Worm (Caenorhabditis elegans) whole organism, late embryonic: ENCODE results near the gene lgc-13.

ENCODE experiments used
- C38D4.7 ChIP-seq: fragments of 200-800 bp; sonication (Bioruptor generic); optimal IDR thresholded peaks from 2 replicates; lab custom pipeline; 2018; ENCODE audit warnings: mild to moderate bottlenecking, missing genetic modification characterization, moderate library complexity, missing compliant biosample characterization
- K09A11.1 ChIP-seq: sonication (generic microtip); optimal IDR thresholded peaks from 2 replicates; lab custom pipeline; 2017; ENCODE audit warnings: antibody characterized with exemption, mild to moderate bottlenecking, missing genetic modification characterization, missing compliant biosample characterization; ENCODE audit not compliant: insufficient read depth
- Y22D7AL.16 ChIP-seq: sonication (generic microtip); optimal IDR thresholded peaks from 2 replicates; lab custom pipeline; 2016; ENCODE audit warnings: missing genetic modification characterization, missing compliant biosample characterization
- ama-1 ChIP-seq: fragments of 150-350 bp; optimal IDR thresholded peaks from 2 replicates; lab custom pipeline; 2014
- ceh-14 ChIP-seq: sonication (generic microtip); optimal IDR thresholded peaks from 2 replicates; lab custom pipeline; 2016; ENCODE audit warnings: missing genotype, missing genetic modification characterization, missing compliant biosample characterization
- ceh-18 ChIP-seq: sonication (generic microtip); optimal IDR thresholded peaks from 2 replicates; lab custom pipeline; 2016; ENCODE audit warnings: missing genetic modification characterization, missing compliant biosample characterization
- ceh-19 ChIP-seq: fragments of 200-800 bp; sonication (Bioruptor generic); optimal IDR thresholded peaks from 2 replicates; lab custom pipeline; 2018; ENCODE audit warnings: mild to moderate bottlenecking, missing genetic modification characterization, missing compliant biosample characterization
- ceh-22 ChIP-seq: sonication (generic microtip); optimal IDR thresholded peaks from 2 replicates; lab custom pipeline; 2017; ENCODE audit warnings: missing biosample characterization, missing genetic modification characterization
- ceh-30 ChIP-seq: fragments of 150-350 bp; optimal IDR thresholded peaks from 2 replicates; lab custom pipeline; 2014; ENCODE audit warnings: missing biosample characterization, missing genetic modification characterization
- ceh-45 ChIP-seq: fragments of 200-800 bp; sonication (Bioruptor generic); IDR thresholded peaks from 2 replicates; pipeline ENCODE4 v1.3.6; 2022; ENCODE audit warnings: missing genetic modification reagents, missing genetic modification characterization, missing compliant biosample characterization
- ceh-48 ChIP-seq: sonication (generic microtip); optimal IDR thresholded peaks from 2 replicates; lab custom pipeline; 2016; ENCODE audit warnings: missing genetic modification characterization, inconsistent platforms, missing compliant biosample characterization
- ceh-6 ChIP-seq: fragments of 200-800 bp; sonication (Bioruptor generic); optimal IDR thresholded peaks from 2 replicates; lab custom pipeline; 2018; ENCODE audit warnings: mild to moderate bottlenecking, missing genetic modification characterization, missing compliant biosample characterization
- elt-2 ChIP-seq: sonication (generic microtip); optimal IDR thresholded peaks from 2 replicates; lab custom pipeline; 2016; ENCODE audit warnings: missing genetic modification reagents, missing genetic modification characterization, missing compliant biosample characterization
- elt-4 ChIP-seq: sonication (generic microtip); optimal IDR thresholded peaks from 2 replicates; lab custom pipeline; 2016; ENCODE audit warnings: missing genetic modification characterization, missing compliant biosample characterization
- ets-4 ChIP-seq: sonication (generic microtip); optimal IDR thresholded peaks from 2 replicates; lab custom pipeline; 2016; ENCODE audit warnings: missing genetic modification characterization, missing compliant biosample characterization
- fkh-10 ChIP-seq: fragments of 150-350 bp; optimal IDR thresholded peaks from 2 replicates; lab custom pipeline; 2014; ENCODE audit warnings: missing biosample characterization, missing genetic modification reagents, missing genetic modification characterization
- fkh-6 ChIP-seq: sonication (generic microtip); optimal IDR thresholded peaks from 2 replicates; lab custom pipeline; 2016; ENCODE audit warnings: missing genetic modification characterization, missing compliant biosample characterization
- hlh-13 ChIP-seq: fragments of 200-800 bp; sonication (Bioruptor generic); optimal IDR thresholded peaks from 2 replicates; lab custom pipeline; 2018; ENCODE audit warnings: mild to moderate bottlenecking, missing genetic modification characterization, missing compliant biosample characterization
- hlh-15 ChIP-seq: sonication (generic microtip); optimal IDR thresholded peaks from 2 replicates; lab custom pipeline; 2016; ENCODE audit warnings: missing genetic modification characterization, missing compliant biosample characterization
- hlh-6 ChIP-seq: sonication (generic microtip); optimal IDR thresholded peaks from 2 replicates; lab custom pipeline; 2016; ENCODE audit warnings: missing genotype, missing genetic modification characterization, missing compliant biosample characterization
- lin-11 ChIP-seq: fragments of 200-800 bp; sonication (Bioruptor generic); optimal IDR thresholded peaks from 2 replicates; lab custom pipeline; 2018; ENCODE audit warnings: mild to moderate bottlenecking, missing genetic modification characterization, missing compliant biosample characterization
- mec-3 ChIP-seq: sonication (generic microtip); optimal IDR thresholded peaks from 2 replicates; lab custom pipeline; 2016; ENCODE audit warnings: borderline replicate concordance, missing genetic modification characterization, missing compliant biosample characterization
- nfya-1 ChIP-seq: sonication (generic microtip); optimal IDR thresholded peaks from 2 replicates; lab custom pipeline; 2017; ENCODE audit warnings: missing genetic modification characterization, mild to moderate bottlenecking, missing compliant biosample characterization, antibody characterized with exemption, moderate library complexity
- nhr-232 ChIP-seq: sonication (generic microtip); optimal IDR thresholded peaks from 2 replicates; lab custom pipeline; 2016; ENCODE audit warnings: missing genetic modification characterization, missing compliant biosample characterization
- npax-4 ChIP-seq: sonication (generic microtip); optimal IDR thresholded peaks from 2 replicates; lab custom pipeline; 2016; ENCODE audit warnings: missing genetic modification characterization, missing compliant biosample characterization
- odd-2 ChIP-seq: sonication (generic microtip); optimal IDR thresholded peaks from 2 replicates; lab custom pipeline; 2017; ENCODE audit warnings: antibody characterized with exemption, mild to moderate bottlenecking, missing genetic modification characterization, missing compliant biosample characterization
- pha-2 ChIP-seq: sonication (generic microtip); optimal IDR thresholded peaks from 2 replicates; lab custom pipeline; 2017; ENCODE audit warnings: mild to moderate bottlenecking, missing genetic modification characterization, missing compliant biosample characterization
- pqm-1 ChIP-seq: sonication (generic microtip); optimal IDR thresholded peaks from 2 replicates; lab custom pipeline; 2016; ENCODE audit warnings: missing genetic modification characterization, missing compliant biosample characterization
- sdc-2 ChIP-seq: sonication (generic microtip); optimal IDR thresholded peaks from 2 replicates; lab custom pipeline; 2016; ENCODE audit warnings: missing genotype, missing genetic modification characterization, missing compliant biosample characterization
- sox-4 ChIP-seq: sonication (generic microtip); optimal IDR thresholded peaks from 2 replicates; lab custom pipeline; 2017; ENCODE audit warnings: mild to moderate bottlenecking, missing genetic modification characterization, inconsistent platforms, missing compliant biosample characterization
- syd-9 ChIP-seq: sonication (generic microtip); optimal IDR thresholded peaks from 2 replicates; lab custom pipeline; 2016; ENCODE audit warnings: mild to moderate bottlenecking, missing genetic modification characterization, moderate library complexity, missing compliant biosample characterization
- ttx-3 ChIP-seq: sonication (generic microtip); optimal IDR thresholded peaks from 2 replicates; lab custom pipeline; 2016; ENCODE audit warnings: missing genetic modification reagents, missing genetic modification characterization, missing compliant biosample characterization
- unc-42 ChIP-seq: sonication (generic microtip); optimal IDR thresholded peaks from 2 replicates; lab custom pipeline; 2016; ENCODE audit warnings: missing genotype, missing genetic modification characterization, missing compliant biosample characterization
- unc-86 ChIP-seq: sonication (generic microtip); optimal IDR thresholded peaks from 2 replicates; lab custom pipeline; 2016; ENCODE audit warnings: missing genetic modification characterization, missing compliant biosample characterization
- zip-5 ChIP-seq: sonication (generic microtip); optimal IDR thresholded peaks from 2 replicates; lab custom pipeline; 2016; ENCODE audit warnings: missing genetic modification characterization, missing compliant biosample characterization
- ztf-16 ChIP-seq: sonication (generic microtip); optimal IDR thresholded peaks from 2 replicates; lab custom pipeline; 2017; ENCODE audit warnings: missing genetic modification characterization, missing compliant biosample characterization

The lgc-13 gene

ce11 chrX:12108517-12109216 is at the start of gene lgc-13, which contains the start of gene W03G11.2:
lgc-13 (plus strand) TSS chrX:12109166.
W03G11.2 (minus strand) TSS chrX:12108617.
- no peak for TF ChIP-seq lin-11
- TF ChIP-seq C38D4.7 (GFP tag; lab: Kevin White, UChicago), result no peak
- TF ChIP-seq mec-3, result no peak
- no peak for TF ChIP-seq pqm-1
- TF ChIP-seq nfya-1 (tag; lab: Kevin White, UChicago), result no peak
- TF ChIP-seq fkh-10 (GFP tag; lab: Kevin White, UChicago), result no peak
- no peak for TF ChIP-seq ceh-22 (tag; lab: Kevin White, UChicago)
- TF ChIP-seq nhr-232, result no peak
- TF ChIP-seq syd-9 (tag; lab: Kevin White, UChicago), result no peak
- TF ChIP-seq ets-4 (tag; lab: Kevin White, UChicago), result no peak
- TF ChIP-seq elt-2 (tag; lab: Kevin White, UChicago), result no peak

DNA sequence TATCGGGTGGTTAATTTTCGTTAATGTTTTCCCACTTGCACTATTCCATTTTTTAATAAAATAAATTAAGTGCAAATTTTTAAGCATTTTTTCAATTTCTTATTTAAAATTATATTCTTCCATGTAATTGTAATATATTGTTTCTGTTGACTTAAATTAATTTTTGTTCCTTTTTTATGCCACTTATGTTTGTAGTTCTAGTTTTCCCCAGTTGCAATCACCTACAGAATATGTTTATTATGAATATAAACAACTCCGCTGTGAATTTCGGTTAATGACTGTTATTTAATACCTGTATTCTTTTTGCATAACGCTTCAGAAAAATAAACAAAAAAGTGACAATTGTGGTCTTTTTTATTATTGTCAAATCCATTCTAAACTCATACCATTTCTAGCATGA is 44.1 kb upstream of the lgc-13 start, which contains the start of gene lgc-23:
lgc-23 (plus strand) TSS at position 301 of the 400 bp plus-strand sequence.
- TF ChIP-seq sox-4 (tag; lab: Kevin White, UChicago), result no peak
- TF ChIP-seq, all 69 proteins: peak for 0

ce11 chrX:12068250-12068649 is 40.7 kb upstream of the lgc-13 start, which contains the start of gene lgc-24:
lgc-24 (plus strand) TSS chrX:12068550.
- TF ChIP-seq npax-4 (tag; lab: Kevin White, UChicago) (no peak), pha-2 (tag; lab: Kevin White, UChicago) (no peak), ztf-16 (tag; lab: Kevin White, UChicago) (no peak), unc-42 (tag; lab: Kevin White, UChicago) (no peak), ceh-30 (tag; lab: Kevin White, UChicago) (no peak), sox-4 (tag; lab: Kevin White, UChicago) (no peak), hlh-15 (tag; lab: Kevin White, UChicago) (no peak), K09A11.1 (tag; lab: Kevin White, UChicago) (no peak), sdc-2 (tag; lab: Kevin White, UChicago) (no peak), hlh-6 (tag; lab: Kevin White, UChicago) (no peak), ceh-19 (no peak), lin-11 (no peak), ceh-14 (tag; lab: Kevin White, UChicago) (no peak), C38D4.7 (GFP tag; lab: Kevin White, UChicago) (no peak), ceh-6 (GFP tag; lab: Kevin White, UChicago) (no peak)

- TF ChIP-seq C38D4.7 (GFP tag; lab: Kevin White, UChicago) (no peak), ttx-3 (tag; lab: Kevin White, UChicago) (no peak), ceh-48 (no peak), ceh-6 (GFP tag; lab: Kevin White, UChicago) (no peak), pqm-1 (no peak), unc-86 (tag; lab: Kevin White, UChicago) (no peak), elt-4 (tag; lab: Kevin White, UChicago) (no peak), fkh-10 (GFP tag; lab: Kevin White, UChicago) (no peak), zip-5 (tag; lab: Kevin White, UChicago) (no peak), ceh-18 (tag; lab: Kevin White, UChicago) (no peak), hlh-13 (GFP tag; lab: Kevin White, UChicago) (no peak), ama-1 (lab: Kevin White, UChicago) (no peak), ceh-30 (tag; lab: Kevin White, UChicago) (no peak), fkh-6 (no peak), ceh-45 (no peak), odd-2 (tag; lab: Kevin White, UChicago) (no peak), ets-4 (tag; lab: Kevin White, UChicago) (no peak), Y22D7AL.16 (tag; lab: Kevin White, UChicago) (no peak)
Observed at ce11 chrX:12073764-12074163, 35.2 kb upstream of the lgc-13 start, which contains the start of gene tmem-145. tmem-145 (minus strand) TSS chrX:12073864.
